Fruit fly (Drosophila melanogaster): ENCODE results near the gene gzl.

The gzl gene

DNA sequence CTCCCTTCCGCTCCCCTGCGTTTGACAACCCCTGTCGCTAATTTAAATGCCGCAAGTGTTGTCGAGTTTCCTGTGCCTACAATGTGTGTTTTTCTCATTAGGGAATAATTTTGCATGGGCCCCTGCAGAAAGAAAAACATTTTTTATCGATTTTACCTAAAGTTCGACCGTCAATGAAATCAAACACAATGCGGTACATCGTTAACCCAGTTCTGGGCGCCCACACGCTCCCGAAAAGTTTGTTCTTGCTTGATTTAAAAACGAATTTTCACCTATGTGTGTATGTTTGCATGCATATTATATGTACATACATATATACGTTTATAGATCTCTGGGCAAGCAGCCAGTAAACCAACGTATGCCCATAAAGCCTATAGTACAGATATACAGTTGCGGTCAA lies 30.3 kb upstream of the gzl start:
- peak; percentile 51; the same call in 1 of the 2 replicates for TF ChIP-seq CG31224 (GFP tag; IDR thresholded peaks at IDR 0.05)
- TF ChIP-seq CG13424 (tag; optimal IDR thresholded peaks at IDR 0.05) = no peak
- peak; percentile 71; the same call in 2 of the 3 replicates for TF ChIP-seq sr (GFP tag; IDR thresholded peaks at IDR 0.05)
- TF ChIP-seq tll (GFP tag; optimal IDR thresholded peaks at IDR 0.05) = no peak
- peak; percentile 55; the same call in 1 of the 2 replicates for TF ChIP-seq crol (GFP tag; IDR thresholded peaks at IDR 0.05)
- peak; percentile 46 for TF ChIP-seq Ets65A (GFP tag)
- no peak for TF ChIP-seq Dp (GFP tag; optimal IDR thresholded peaks at IDR 0.05)

DNA sequence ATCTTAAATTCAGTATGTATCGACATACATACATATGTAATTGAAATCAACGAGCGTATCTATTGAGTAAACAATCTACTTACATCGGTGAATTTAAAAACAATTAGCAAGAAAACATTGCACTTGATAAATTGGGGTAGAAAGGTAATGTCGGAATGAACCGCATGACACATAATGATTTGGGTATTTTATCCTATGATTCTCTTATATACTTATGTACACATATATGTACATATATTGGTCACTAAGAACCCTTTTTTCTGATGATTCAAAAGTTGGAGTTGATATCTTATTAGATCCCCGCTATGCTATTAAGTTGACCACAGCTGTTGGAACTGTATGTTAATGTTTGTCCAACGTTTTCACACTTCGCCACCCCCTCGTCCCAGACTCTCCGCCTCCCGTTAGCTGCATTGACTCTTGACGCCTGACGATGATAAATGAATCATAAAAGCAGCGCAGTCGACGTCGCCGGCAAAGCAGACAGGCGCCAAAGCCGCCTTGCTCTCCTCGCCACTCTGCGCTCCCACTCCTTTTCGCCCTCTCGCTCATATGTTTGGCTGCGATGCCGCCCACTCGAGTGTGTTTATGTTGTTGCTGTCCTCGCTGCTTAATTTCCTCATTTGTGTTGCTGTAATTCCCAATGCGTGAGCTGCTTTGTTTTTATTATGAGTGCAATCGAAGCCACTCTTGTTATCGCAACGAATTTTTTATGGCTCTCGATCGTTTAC lies 29.7 kb upstream of the gzl start:
- TF ChIP-seq hbn (GFP tag; IDR thresholded peaks at IDR 0.05; ENCODE audit: partially characterized antibody) (no peak), CG11696 (GFP tag; IDR thresholded peaks at IDR 0.05) (peak; percentile 68), Trl (optimal IDR thresholded peaks at IDR 0.05) (peak in 1 of 2 experiments; percentile 37), Trl (GFP tag; optimal IDR thresholded peaks at IDR 0.05) (no peak), run (tag; optimal IDR thresholded peaks at IDR 0.05) (peak; percentile 17), CG1602 (GFP tag; optimal IDR thresholded peaks at IDR 0.05) (peak; percentile 15), jigr1 (GFP tag; IDR thresholded peaks at IDR 0.05) (no peak), dpn (GFP tag; optimal IDR thresholded peaks at IDR 0.05) (peak in 1 of 2 experiments; percentile 37), dmrt11E (tag; optimal IDR thresholded peaks at IDR 0.05) (peak; percentile 12), CG6689 (GFP tag; IDR thresholded peaks at IDR 0.05) (peak; percentile 39; the same call in 1 of the 2 replicates), Ptx1 (GFP tag; IDR thresholded peaks at IDR 0.05) (0 out of 2 replicates have a peak, but pooled peaks have one; percentile 12), CG8924 (tag; optimal IDR thresholded peaks at IDR 0.05) (peak; percentile 30), Bgb (GFP tag; IDR thresholded peaks at IDR 0.05; ENCODE audit: partially characterized antibody) (0 out of 2 replicates have a peak, but pooled peaks have one; percentile 14), CG6765 (GFP tag; optimal IDR thresholded peaks at IDR 0.05) (no peak), ewg (GFP tag; optimal IDR thresholded peaks at IDR 0.05) (peak; percentile 18), CG17359 (tag; optimal IDR thresholded peaks at IDR 0.05) (peak; percentile 48), chinmo (GFP tag; IDR thresholded peaks at IDR 0.05; ENCODE audit: partially characterized antibody) (peak; percentile 76; the same call in 1 of the 4 replicates), fd96Cb (tag; optimal IDR thresholded peaks at IDR 0.05) (peak; percentile 30), bsh (GFP tag; optimal IDR thresholded peaks at IDR 0.05) (peak in 1 of 2 experiments; percentile 16), chif (GFP tag; optimal IDR thresholded peaks at IDR 0.05) (no peak), CG13296 (GFP tag; optimal IDR thresholded peaks at IDR 0.05) (peak; percentile 15), CG12391 (tag; optimal IDR thresholded peaks at IDR 0.05) (peak; percentile 50), nmo (GFP tag; optimal IDR thresholded peaks at IDR 0.05) (peak; percentile 49), CG16863 (GFP tag; optimal IDR thresholded peaks at IDR 0.05) (no peak), odd (GFP tag; optimal IDR thresholded peaks at IDR 0.05) (peak; percentile 3), CG14710 (tag; optimal IDR thresholded peaks at IDR 0.05) (peak; percentile 17), Blimp-1 (GFP tag; optimal IDR thresholded peaks at IDR 0.05) (peak; percentile 33), mam (GFP tag; optimal IDR thresholded peaks at IDR 0.05) (peak; percentile 11), Mes4 (GFP tag; optimal IDR thresholded peaks at IDR 0.05) (no peak), ara (GFP tag; IDR thresholded peaks at IDR 0.05) (no peak), h (optimal IDR thresholded peaks at IDR 0.05) (no peak), CG13424 (tag; optimal IDR thresholded peaks at IDR 0.05) (peak; percentile 57), Adf1 (GFP tag; IDR thresholded peaks at IDR 0.05) (peak; percentile 83), bcd (GFP tag; optimal IDR thresholded peaks at IDR 0.05) (peak; percentile 39), ATbp (GFP tag; optimal IDR thresholded peaks at IDR 0.05) (peak; percentile 21), ci (GFP tag; IDR thresholded peaks at IDR 0.05) (peak; percentile 40; the same call in 2 of the 3 replicates), Hey (tag; optimal IDR thresholded peaks at IDR 0.05) (no peak), CG15269 (tag; optimal IDR thresholded peaks at IDR 0.05) (peak; percentile 44), CG18619 (GFP tag; optimal IDR thresholded peaks at IDR 0.05) (peak; percentile 41), crol (GFP tag; IDR thresholded peaks at IDR 0.05) (peak; percentile 87), Meics (GFP tag; optimal IDR thresholded peaks at IDR 0.05) (peak; percentile 32), CG17568 (GFP tag; optimal IDR thresholded peaks at IDR 0.05) (peak; percentile 7)
